Worm (Caenorhabditis elegans) whole organism, late embryonic: ENCODE results near the gene bath-46.

Experiments
- C38D4.7 ChIP-seq: fragments of 200-800 bp; sonication (Bioruptor generic); optimal IDR thresholded peaks from 2 replicates; lab custom pipeline; 2018; ENCODE audit warnings: mild to moderate bottlenecking, missing genetic modification characterization, moderate library complexity, missing compliant biosample characterization
- ama-1 ChIP-seq: fragments of 150-350 bp; optimal IDR thresholded peaks from 2 replicates; lab custom pipeline; 2014
- fax-1 ChIP-seq: sonication (generic microtip); optimal IDR thresholded peaks from 2 replicates; lab custom pipeline; 2016; ENCODE audit warnings: missing genotype, missing genetic modification characterization, missing compliant biosample characterization
- fkh-10 ChIP-seq: fragments of 150-350 bp; optimal IDR thresholded peaks from 2 replicates; lab custom pipeline; 2014; ENCODE audit warnings: missing biosample characterization, missing genetic modification reagents, missing genetic modification characterization
- fkh-6 ChIP-seq: sonication (generic microtip); optimal IDR thresholded peaks from 2 replicates; lab custom pipeline; 2016; ENCODE audit warnings: missing genetic modification characterization, missing compliant biosample characterization
- hlh-13 ChIP-seq: fragments of 200-800 bp; sonication (Bioruptor generic); optimal IDR thresholded peaks from 2 replicates; lab custom pipeline; 2018; ENCODE audit warnings: mild to moderate bottlenecking, missing genetic modification characterization, missing compliant biosample characterization
- sox-4 ChIP-seq: sonication (generic microtip); optimal IDR thresholded peaks from 2 replicates; lab custom pipeline; 2017; ENCODE audit warnings: mild to moderate bottlenecking, missing genetic modification characterization, inconsistent platforms, missing compliant biosample characterization
- ttx-3 ChIP-seq: sonication (generic microtip); optimal IDR thresholded peaks from 2 replicates; lab custom pipeline; 2016; ENCODE audit warnings: missing genetic modification reagents, missing genetic modification characterization, missing compliant biosample characterization
- zip-5 ChIP-seq: sonication (generic microtip); optimal IDR thresholded peaks from 2 replicates; lab custom pipeline; 2016; ENCODE audit warnings: missing genetic modification characterization, missing compliant biosample characterization

DNA sequence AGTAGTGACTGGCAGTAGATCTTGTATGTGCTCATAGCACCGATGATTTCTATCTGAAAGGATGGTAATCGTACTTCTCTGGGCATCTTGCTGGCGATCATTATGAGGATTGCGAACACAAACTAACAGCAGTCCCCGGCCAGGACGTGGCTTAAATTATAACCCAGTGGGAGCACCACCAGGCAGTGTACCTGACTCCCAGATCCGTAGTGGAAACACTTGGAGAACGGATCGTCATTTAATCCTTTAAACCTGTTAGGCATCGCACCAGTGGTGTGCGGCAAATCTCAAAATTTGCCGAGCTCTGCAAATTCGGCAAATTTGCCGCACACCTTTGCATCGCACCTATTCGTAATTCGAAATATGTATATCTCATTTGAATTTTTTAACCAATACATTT is 30.1 kb upstream of the bath-46 start, which contains the start of gene K05F6.8:
- TF ChIP-seq sox-4 (tag; lab: Kevin White, UChicago): no peak
- no peak for TF ChIP-seq ama-1 (lab: Kevin White, UChicago)
- TF ChIP-seq C38D4.7 (GFP tag; lab: Kevin White, UChicago): no peak
- TF ChIP-seq zip-5 (tag; lab: Kevin White, UChicago): no peak
- TF ChIP-seq fkh-6 (tag; lab: Kevin White, UChicago): no peak
- TF ChIP-seq fkh-10 (GFP tag; lab: Kevin White, UChicago): no peak
- no peak for TF ChIP-seq fax-1
- no peak for TF ChIP-seq hlh-13 (GFP tag; lab: Kevin White, UChicago)
- no peak for TF ChIP-seq ttx-3 (tag; lab: Kevin White, UChicago)
